Fruit fly (Drosophila melanogaster) S2 (cell line): ENCODE results near the gene Galphaf.

Experiments
- CG8478 ChIP-seq: fragments of >200 bp; optimal IDR thresholded peaks from 2 replicates; lab custom pipeline; 2018
- CTCF ChIP-seq, 2 experiments: fragments of >200 bp; optimal IDR thresholded peaks; 2 replicates each; lab custom pipeline; 2018

The Galphaf gene

dm6 chr3L:16642088-16642507, 25.6 kb downstream of the Galphaf start:
- no peak for TF ChIP-seq CG8478 (lab: Kevin White, UChicago)

dm6 chr3L:16641094-16641493, 26.6 kb downstream of the Galphaf start:
- TF ChIP-seq CG8478 (lab: Kevin White, UChicago) (no peak), CTCF (optimal IDR thresholded peaks at IDR 0.05; lab: Kevin White, UChicago) (no peak)

- TF ChIP-seq CG8478 (lab: Kevin White, UChicago) (no peak), CTCF (optimal IDR thresholded peaks at IDR 0.05; lab: Kevin White, UChicago) (no peak)
These were observed 27.1 kb downstream of the Galphaf start for dm6 chr3L:16640509-16641068.

- no peak for TF ChIP-seq CTCF (optimal IDR thresholded peaks at IDR 0.05; lab: Kevin White, UChicago)
- no peak for TF ChIP-seq CG8478 (lab: Kevin White, UChicago)
These were observed 28.9 kb downstream of the Galphaf start for dm6 chr3L:16638639-16639388.

- no peak for TF ChIP-seq CG8478 (lab: Kevin White, UChicago)
- TF ChIP-seq CTCF (optimal IDR thresholded peaks at IDR 0.05; lab: Kevin White, UChicago) = no peak
These were observed 32.0 kb downstream of the Galphaf start for dm6 chr3L:16635566-16636210.

- TF ChIP-seq CG8478 (lab: Kevin White, UChicago) = no peak
- TF ChIP-seq CTCF (optimal IDR thresholded peaks at IDR 0.05; lab: Kevin White, UChicago) = no peak
These were observed 33.2 kb downstream of the Galphaf start for dm6 chr3L:16634529-16634928.

- no peak for TF ChIP-seq CTCF (optimal IDR thresholded peaks at IDR 0.05; lab: Kevin White, UChicago)
- no peak for TF ChIP-seq CG8478 (lab: Kevin White, UChicago)
These were observed 33.6 kb downstream of the Galphaf start for dm6 chr3L:16634091-16634490.

dm6 chr3L:16631844-16632537, 35.7 kb downstream of the Galphaf start:
- peak; percentile 70 to 73 for TF ChIP-seq CTCF (optimal IDR thresholded peaks at IDR 0.05; lab: Kevin White, UChicago)
- TF ChIP-seq CG8478 (lab: Kevin White, UChicago) = no peak

- TF ChIP-seq CG8478 (lab: Kevin White, UChicago) (no peak), CTCF (optimal IDR thresholded peaks at IDR 0.05; lab: Kevin White, UChicago) (no peak)
These were observed 37.9 kb downstream of the Galphaf start for dm6 chr3L:16629793-16630192.

dm6 chr3L:16626199-16626598, 41.5 kb downstream of the Galphaf start:
- TF ChIP-seq CG8478 (lab: Kevin White, UChicago) (no peak), CTCF (optimal IDR thresholded peaks at IDR 0.05; lab: Kevin White, UChicago) (no peak)

- no peak for TF ChIP-seq CTCF (optimal IDR thresholded peaks at IDR 0.05; lab: Kevin White, UChicago)
- TF ChIP-seq CG8478 (lab: Kevin White, UChicago) = no peak
These were observed 52.5 kb downstream of the Galphaf start, which contains the start of gene Mo25 for dm6 chr3L:16615132-16615709. Gene Mo25 (minus strand): TSS chr3L:16615472.

dm6 chr3L:16612972-16613371, 54.8 kb downstream of the Galphaf start:
- TF ChIP-seq CG8478 (lab: Kevin White, UChicago) (no peak), CTCF (optimal IDR thresholded peaks at IDR 0.05; lab: Kevin White, UChicago) (no peak)
